Worm (Caenorhabditis elegans) whole organism, L4/young adult: Measurements from ENCODE around the gene R166.2.

Experiments used
- W03F9.2 ChIP-seq: fragments of 150-350 bp; optimal IDR thresholded peaks from 2 replicates; lab custom pipeline; 2014; ENCODE audit warnings: missing biosample characterization, missing genetic modification characterization
- dao-5 ChIP-seq: sonication (generic microtip); optimal IDR thresholded peaks from 2 replicates; lab custom pipeline; 2016; ENCODE audit warnings: missing genotype, missing genetic modification characterization, moderate library complexity, missing compliant biosample characterization
- him-1 ChIP-seq: sonication (generic microtip); optimal IDR thresholded peaks from 2 replicates; lab custom pipeline; 2016; ENCODE audit warnings: missing genotype, missing genetic modification reagents, missing genetic modification characterization, missing compliant biosample characterization

The R166.2 gene

DNA sequence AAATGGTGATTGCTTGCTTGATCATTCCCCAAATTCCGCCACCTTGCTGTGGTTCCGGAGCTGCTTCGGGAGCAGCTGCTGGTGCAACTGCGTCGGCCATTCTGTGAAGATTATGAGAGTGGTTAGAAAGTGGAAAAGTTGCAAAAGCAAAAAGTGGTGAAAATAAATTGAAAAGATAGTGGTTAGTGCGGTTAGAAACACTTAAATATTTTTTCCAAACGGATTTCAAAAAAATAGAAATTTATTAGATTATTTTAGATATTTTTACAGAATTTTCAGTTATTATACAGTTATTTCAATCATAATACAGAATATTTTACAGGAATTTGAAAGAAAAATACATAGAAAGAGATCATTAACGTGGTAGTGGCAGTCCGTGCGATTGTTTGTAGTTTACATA, at the start of gene R166.2:
Gene R166.2, minus strand, starts transcription at position 101 of the 400 bp plus-strand sequence.
- TF ChIP-seq dao-5 (tag; lab: Kevin White, UChicago) (no peak), him-1 (tag; lab: Kevin White, UChicago) (no peak), W03F9.2 (tag; lab: Kevin White, UChicago) (no peak)

DNA sequence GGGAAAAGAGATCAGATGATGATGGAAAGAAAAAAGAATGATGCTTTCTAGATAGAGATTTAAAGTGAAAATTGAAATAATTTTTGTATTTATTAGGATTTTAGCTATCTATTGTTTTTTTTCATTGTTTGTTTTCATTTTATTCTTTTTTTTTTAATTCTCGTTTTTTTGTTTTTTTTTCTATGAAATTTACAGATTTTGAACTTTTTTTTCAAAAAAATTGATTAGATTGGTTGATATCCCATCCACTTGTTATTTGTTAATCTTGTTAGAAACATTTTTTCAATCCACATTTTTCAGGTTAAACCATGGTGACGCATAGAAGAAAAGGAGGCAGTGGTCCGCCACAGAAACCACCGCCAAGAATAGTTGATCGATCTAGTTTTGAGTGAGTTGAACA, 46.6 kb upstream of the R166.2 start, which contains the start of gene algn-9:
Gene algn-9, plus strand, starts transcription at position 301 of the 400 bp plus-strand sequence.
- no peak for TF ChIP-seq W03F9.2 (tag; lab: Kevin White, UChicago)

DNA sequence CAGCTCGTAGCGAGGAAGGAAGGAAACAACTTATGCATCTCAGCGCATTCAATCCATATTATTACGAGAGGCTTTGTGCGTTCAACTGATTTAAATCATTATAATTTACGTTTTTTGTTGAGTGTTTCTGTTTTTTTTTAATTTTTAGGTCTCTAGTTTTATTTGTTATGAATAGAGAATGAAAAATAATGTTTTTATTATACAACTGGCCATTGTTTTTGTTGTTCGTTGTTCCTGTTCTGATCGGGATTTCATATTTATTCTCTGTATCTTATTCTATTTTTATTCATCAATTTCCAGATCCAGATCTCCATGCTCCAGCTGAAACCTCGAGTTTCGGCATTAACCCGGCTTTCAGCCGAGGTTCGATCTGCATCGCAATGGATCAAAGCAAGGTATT, 44.8 kb upstream of the R166.2 start, which contains the start of gene mrps-22:
Gene mrps-22, plus strand, starts transcription at position 301 of the 400 bp plus-strand sequence.
- TF ChIP-seq dao-5 (tag; lab: Kevin White, UChicago) (no peak), W03F9.2 (tag; lab: Kevin White, UChicago) (no peak), him-1 (tag; lab: Kevin White, UChicago) (no peak)

ce11 chrII:10580833-10581232, 43.4 kb upstream of the R166.2 start, which contains the start of gene dap-3:
Gene dap-3 (plus strand): TSS chrII:10581133.
- TF ChIP-seq W03F9.2 (tag; lab: Kevin White, UChicago) (no peak), him-1 (tag; lab: Kevin White, UChicago) (no peak), dao-5 (tag; lab: Kevin White, UChicago) (no peak)

ce11 chrII:10579655-10580054, 42.2 kb upstream of the R166.2 start, which contains the start of gene dohh-1:
Gene dohh-1 (plus strand): TSS chrII:10579955.
- TF ChIP-seq dao-5 (tag; lab: Kevin White, UChicago): no peak

- TF ChIP-seq dao-5 (tag; lab: Kevin White, UChicago) (no peak), W03F9.2 (tag; lab: Kevin White, UChicago) (no peak), him-1 (tag; lab: Kevin White, UChicago) (no peak)
Measured at ce11 chrII:10578843-10579430, 41.5 kb upstream of the R166.2 start, which contains the start of gene rpb-6. Gene rpb-6 (plus strand): TSS chrII:10579380.

ce11 chrII:10574177-10574576, 36.7 kb upstream of the R166.2 start:
- TF ChIP-seq dao-5 (tag; lab: Kevin White, UChicago) (no peak), W03F9.2 (tag; lab: Kevin White, UChicago) (no peak), him-1 (tag; lab: Kevin White, UChicago) (no peak)

DNA sequence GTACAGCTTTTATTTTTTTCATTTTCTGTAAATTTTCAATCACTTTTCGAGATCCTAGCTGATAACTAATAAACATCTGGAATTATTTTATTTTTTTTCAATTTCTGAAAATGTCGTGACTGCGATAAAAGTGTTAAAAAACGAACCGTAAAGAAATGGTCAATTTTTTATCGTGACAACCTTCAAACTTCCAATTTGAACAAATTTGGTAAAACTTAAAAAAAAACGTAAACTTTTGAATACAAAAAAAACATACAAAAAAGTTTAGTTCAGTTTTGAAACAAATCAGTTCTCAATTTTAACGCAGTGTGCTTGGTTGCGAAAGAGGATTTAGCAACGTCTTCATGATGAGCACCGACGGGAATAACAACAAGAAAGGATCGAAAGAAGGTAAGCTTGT, 34.5 kb upstream of the R166.2 start, which contains the start of gene C06A1.3:
Gene C06A1.3, plus strand, starts transcription at position 301 of the 400 bp plus-strand sequence.
- TF ChIP-seq him-1 (tag; lab: Kevin White, UChicago): no peak
- TF ChIP-seq W03F9.2 (tag; lab: Kevin White, UChicago): no peak
- no peak for TF ChIP-seq dao-5 (tag; lab: Kevin White, UChicago)

ce11 chrII:10570302-10570701, 32.8 kb upstream of the R166.2 start, which contains the start of gene txt-13:
Gene txt-13 (plus strand): TSS chrII:10570602.
- no peak for TF ChIP-seq dao-5 (tag; lab: Kevin White, UChicago)
- no peak for TF ChIP-seq him-1 (tag; lab: Kevin White, UChicago)
- no peak for TF ChIP-seq W03F9.2 (tag; lab: Kevin White, UChicago)

ce11 chrII:10569498-10569897, 32.0 kb upstream of the R166.2 start:
- TF ChIP-seq W03F9.2 (tag; lab: Kevin White, UChicago) (no peak), dao-5 (tag; lab: Kevin White, UChicago) (no peak), him-1 (tag; lab: Kevin White, UChicago) (no peak)

DNA sequence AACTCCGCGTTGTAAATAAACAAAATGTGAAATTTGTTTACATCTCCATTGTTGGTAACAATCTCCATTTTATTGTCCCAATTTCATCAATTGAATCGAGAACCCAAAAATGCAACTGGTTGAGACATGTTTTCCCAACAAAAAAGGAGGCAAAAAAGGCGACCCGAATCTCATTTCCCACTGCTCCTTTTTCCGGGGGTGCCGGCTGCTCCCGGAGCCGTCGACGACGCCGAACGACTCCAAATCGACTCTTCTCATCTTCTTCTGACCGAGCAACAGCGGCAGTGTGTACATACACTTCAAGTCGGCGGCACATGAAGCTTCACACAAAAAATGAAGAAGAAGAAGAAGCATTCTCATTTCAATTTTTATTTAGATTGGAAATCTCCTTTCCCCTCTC, 29.0 kb upstream of the R166.2 start:
- TF ChIP-seq dao-5 (tag; lab: Kevin White, UChicago): no peak
- TF ChIP-seq him-1 (tag; lab: Kevin White, UChicago): no peak
- TF ChIP-seq W03F9.2 (tag; lab: Kevin White, UChicago): no peak

DNA sequence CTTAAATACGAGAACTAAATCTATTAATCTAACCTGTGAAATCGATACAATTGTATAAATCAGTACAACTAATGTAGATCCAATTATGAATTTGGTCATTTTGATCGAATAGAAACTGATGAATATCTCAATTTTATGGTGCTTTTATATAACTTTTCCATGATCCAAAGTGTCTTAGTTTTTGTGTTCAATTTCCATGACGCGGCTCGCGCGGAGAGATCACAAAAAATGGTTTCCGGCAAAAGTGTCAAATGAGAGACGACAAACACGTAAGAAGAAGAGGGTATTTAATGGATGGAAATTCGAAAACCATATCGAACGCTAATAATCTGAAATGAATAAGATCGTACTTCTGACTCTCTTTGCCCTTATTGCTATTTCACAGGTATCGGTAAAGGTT, 27.1 kb upstream of the R166.2 start, which contains the start of the genes C06A1.6 and C06A1.7:
Gene C06A1.6, minus strand, starts transcription at position 101 of the 400 bp plus-strand sequence.
Gene C06A1.7, plus strand, starts transcription at position 314 of the 400 bp plus-strand sequence.
- TF ChIP-seq W03F9.2 (tag; lab: Kevin White, UChicago) (no peak), him-1 (tag; lab: Kevin White, UChicago) (no peak), dao-5 (tag; lab: Kevin White, UChicago) (no peak)

DNA sequence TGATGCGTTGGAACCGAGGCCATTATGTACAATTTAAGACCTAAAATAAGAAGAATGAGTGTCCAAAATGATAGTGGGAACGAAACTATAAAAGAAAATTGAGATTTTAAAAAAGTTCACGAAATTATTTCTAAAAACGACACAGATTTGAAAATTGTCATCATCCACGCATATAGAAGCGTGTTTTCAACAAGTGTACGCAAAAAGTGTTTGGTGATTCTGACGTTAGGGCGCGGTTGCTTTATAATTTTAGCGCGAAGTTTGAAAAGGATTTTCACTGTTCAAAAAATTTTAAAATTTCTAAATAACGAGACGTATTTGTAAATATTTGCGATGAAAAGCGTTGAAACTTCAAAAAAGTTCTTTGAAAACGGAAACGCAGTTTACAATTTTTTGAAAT, 25.9 kb upstream of the R166.2 start, which contains the start of gene cdc-48.1:
Gene cdc-48.1, minus strand, starts transcription at position 40 of the 400 bp plus-strand sequence.
- peak; percentile 80 for TF ChIP-seq dao-5 (tag; lab: Kevin White, UChicago)
- TF ChIP-seq him-1 (tag; lab: Kevin White, UChicago): peak; percentile 100
- peak; percentile 99 for TF ChIP-seq W03F9.2 (tag; lab: Kevin White, UChicago)
